Worm (Caenorhabditis elegans) whole organism, L4 larva: ENCODE results near the gene let-2.

Experiments
- F10B5.3 ChIP-seq: sonication (generic microtip); optimal IDR thresholded peaks from 2 replicates; lab custom pipeline; 2016; ENCODE audit warnings: mild to moderate bottlenecking, missing genetic modification characterization, missing compliant biosample characterization
- F37D6.2 ChIP-seq: sonication (generic microtip); optimal IDR thresholded peaks from 2 replicates; lab custom pipeline; 2016; ENCODE audit warnings: mild to moderate bottlenecking, missing genetic modification characterization, missing compliant biosample characterization
- F49E8.2 ChIP-seq: sonication (generic microtip); optimal IDR thresholded peaks from 2 replicates; lab custom pipeline; 2016; ENCODE audit warnings: missing compliant biosample characterization, mild to moderate bottlenecking, missing genetic modification characterization, borderline replicate concordance
- Y105C5A.15 ChIP-seq: fragments of 200-800 bp; sonication (Bioruptor generic); IDR thresholded peaks from 2 replicates; pipeline ENCODE4 v1.3.6; 2022; ENCODE audit warnings: missing genetic modification characterization, missing compliant biosample characterization
- Y5F2A.4 ChIP-seq: fragments of 200-800 bp; sonication (Bioruptor generic); optimal IDR thresholded peaks from 2 replicates; lab custom pipeline; 2018; ENCODE audit warnings: mild to moderate bottlenecking, missing genetic modification characterization, missing compliant biosample characterization
- ama-1 ChIP-seq: fragments of 150-350 bp; optimal IDR thresholded peaks from 2 replicates; lab custom pipeline; 2014; ENCODE audit warnings: inconsistent platforms, mixed read lengths
- ceh-20 ChIP-seq: fragments of 200-800 bp; sonication (Bioruptor generic); IDR thresholded peaks from 2 replicates; pipeline ENCODE4 v1.3.6; 2022; ENCODE audit warnings: missing genetic modification reagents, missing genetic modification characterization, missing compliant biosample characterization
- ctbp-1 ChIP-seq: fragments of 200-800 bp; sonication (Bioruptor generic); IDR thresholded peaks from 2 replicates; pipeline ENCODE4 v1.3.6; 2022; ENCODE audit warnings: missing genetic modification reagents, missing genetic modification characterization, missing compliant biosample characterization
- daf-12 ChIP-seq: fragments of 150-350 bp; optimal IDR thresholded peaks from 2 replicates; lab custom pipeline; 2014; ENCODE audit warnings: missing biosample characterization, missing genetic modification reagents, missing genetic modification characterization
- daf-16 ChIP-seq, 3 experiments: sonication (generic microtip); optimal IDR thresholded peaks; 2 replicates each; lab custom pipeline; 2016 to 2017; ENCODE audit warnings: missing genetic modification characterization in 3 of 3, missing genetic modification reagents in 3 of 3, mild to moderate bottlenecking in 2 of 3, missing compliant biosample characterization in 2 of 3, missing biosample characterization in 1 of 3, moderate library complexity in 1 of 3
- daf-8 ChIP-seq: fragments of 200-800 bp; sonication (Bioruptor generic); IDR thresholded peaks from 2 replicates; pipeline ENCODE4 v1.3.6; 2022; ENCODE audit warnings: missing genetic modification characterization, missing compliant biosample characterization
- dmd-8 ChIP-seq: fragments of 200-800 bp; sonication (Bioruptor generic); IDR thresholded peaks from 2 replicates; pipeline ENCODE4 v1.3.6; 2022; ENCODE audit warnings: missing genetic modification characterization, missing compliant biosample characterization
- dmd-9 ChIP-seq: fragments of 200-800 bp; sonication (Bioruptor generic); IDR thresholded peaks from 2 replicates; pipeline ENCODE4 v1.3.6; 2022; ENCODE audit warnings: missing genetic modification reagents, missing genetic modification characterization, missing compliant biosample characterization
- dpl-1 ChIP-seq: fragments of 150-350 bp; optimal IDR thresholded peaks from 2 replicates; lab custom pipeline; 2014; ENCODE audit warnings: missing biosample characterization, missing genetic modification reagents, missing genetic modification characterization
- fkh-10 ChIP-seq: fragments of 150-350 bp; optimal IDR thresholded peaks from 2 replicates; lab custom pipeline; 2014; ENCODE audit warnings: missing biosample characterization, missing genetic modification reagents, missing genetic modification characterization
- hlh-11 ChIP-seq: fragments of 200-800 bp; sonication (Bioruptor generic); optimal IDR thresholded peaks from 2 replicates; lab custom pipeline; 2018; ENCODE audit warnings: mild to moderate bottlenecking, missing genetic modification characterization, missing compliant biosample characterization
- lin-1 ChIP-seq: fragments of 200-800 bp; sonication (Bioruptor generic); IDR thresholded peaks from 2 replicates; pipeline ENCODE4 v1.3.6; 2022; ENCODE audit warnings: missing genetic modification reagents, missing genetic modification characterization, missing compliant biosample characterization
- lin-13 ChIP-seq: fragments of 150-350 bp; optimal IDR thresholded peaks from 2 replicates; lab custom pipeline; 2014; ENCODE audit warnings: missing biosample characterization, missing genetic modification reagents, missing genetic modification characterization
- lin-29 ChIP-seq: fragments of 200-800 bp; sonication (Bioruptor generic); IDR thresholded peaks from 2 replicates; pipeline ENCODE4 v1.3.6; 2022; ENCODE audit warnings: missing genetic modification reagents, missing genetic modification characterization, missing compliant biosample characterization
- madf-5 ChIP-seq, 2 experiments: fragments of 200-800 bp; sonication (Bioruptor generic); IDR thresholded peaks; 2 replicates each; pipeline ENCODE4 v1.3.6; 2022; ENCODE audit warnings: missing compliant biosample characterization in 2 of 2, missing genetic modification characterization in 2 of 2
- mdl-1 ChIP-seq, 2 experiments: fragments of 150-350 bp in 1 of 2; sonication (generic microtip) in 1 of 2; optimal IDR thresholded peaks; 2 replicates each; lab custom pipeline; 2014 to 2017; ENCODE audit warnings: missing biosample characterization in 2 of 2, missing genetic modification characterization in 2 of 2
- mes-2 ChIP-seq: sonication (generic microtip); optimal IDR thresholded peaks from 2 replicates; lab custom pipeline; 2016; ENCODE audit warnings: missing genotype, mild to moderate bottlenecking, missing genetic modification characterization, missing compliant biosample characterization; ENCODE audit not compliant: poor library complexity, severe bottlenecking
- mxl-2 ChIP-seq: fragments of 200-800 bp; sonication (Bioruptor generic); conservative IDR thresholded peaks from 2 replicates; pipeline ENCODE4 v1.3.6; 2022; ENCODE audit warnings: missing genetic modification reagents, missing genetic modification characterization, missing compliant biosample characterization
- nhr-10 ChIP-seq: fragments of 150-350 bp; optimal IDR thresholded peaks from 2 replicates; lab custom pipeline; 2014; ENCODE audit warnings: missing biosample characterization, missing genetic modification characterization
- nhr-102 ChIP-seq: sonication (generic microtip); optimal IDR thresholded peaks from 2 replicates; lab custom pipeline; 2016; ENCODE audit warnings: mild to moderate bottlenecking, missing genetic modification characterization, moderate library complexity, missing compliant biosample characterization
- nhr-237 ChIP-seq: sonication (generic microtip); optimal IDR thresholded peaks from 2 replicates; lab custom pipeline; 2017; ENCODE audit warnings: missing biosample characterization, missing genetic modification characterization
- nhr-25 ChIP-seq: sonication (generic microtip); optimal IDR thresholded peaks from 2 replicates; lab custom pipeline; 2017; ENCODE audit warnings: missing genetic modification characterization, mild to moderate bottlenecking, missing compliant biosample characterization, antibody characterized with exemption, moderate library complexity, borderline replicate concordance; ENCODE audit not compliant: insufficient read depth
- nhr-42 ChIP-seq: fragments of 200-800 bp; sonication (Bioruptor generic); IDR thresholded peaks from 2 replicates; pipeline ENCODE4 v1.3.6; 2022; ENCODE audit warnings: missing genetic modification characterization, missing compliant biosample characterization
- saeg-2 ChIP-seq: fragments of 200-800 bp; sonication (Bioruptor generic); IDR thresholded peaks from 2 replicates; pipeline ENCODE4 v1.3.6; 2022; ENCODE audit warnings: missing genetic modification reagents, missing genetic modification characterization, missing compliant biosample characterization
- snpc-1.2 ChIP-seq: fragments of 200-800 bp; sonication (Bioruptor generic); IDR thresholded peaks from 2 replicates; pipeline ENCODE4 v1.3.6; 2022; ENCODE audit warnings: missing genetic modification reagents, missing genetic modification characterization, missing compliant biosample characterization
- tra-1 ChIP-seq: fragments of 200-800 bp; sonication (Bioruptor generic); IDR thresholded peaks from 2 replicates; pipeline ENCODE4 v1.3.6; 2022; ENCODE audit warnings: missing genetic modification reagents, missing genetic modification characterization, missing compliant biosample characterization
- unc-130 ChIP-seq: sonication (generic microtip); optimal IDR thresholded peaks from 2 replicates; lab custom pipeline; 2016; ENCODE audit warnings: missing genetic modification reagents, missing genetic modification characterization, missing compliant biosample characterization
- unc-39 ChIP-seq: sonication (generic microtip); optimal IDR thresholded peaks from 2 replicates; lab custom pipeline; 2017; ENCODE audit warnings: missing biosample characterization, missing genetic modification characterization
- unc-62 ChIP-seq, 3 experiments: fragments of 150-350 bp in 1 of 3; sonication (generic microtip); optimal IDR thresholded peaks in 2 of 3; peaks in 1 of 3; 1 replicate in 1 of 3; 2 replicates in 2 of 3; lab custom pipeline; 2014 to 2017; ENCODE audit warnings: missing biosample characterization in 3 of 3, missing genetic modification characterization in 3 of 3, missing genetic modification reagents in 3 of 3, missing genotype in 1 of 3
- zip-2 ChIP-seq: fragments of 150-350 bp; optimal IDR thresholded peaks from 2 replicates; lab custom pipeline; 2014; ENCODE audit warnings: missing biosample characterization, missing genetic modification characterization

Gene let-2

ce11 chrX:16366508-16366907 lies 22.6 kb downstream of the let-2 start:
- TF ChIP-seq daf-16 (GFP tag; optimal IDR thresholded peaks at IDR 0.05; lab: Kevin White, UChicago) (no peak), daf-16 (tag; optimal IDR thresholded peaks at IDR 0.05; lab: Kevin White, UChicago) (no peak)

DNA sequence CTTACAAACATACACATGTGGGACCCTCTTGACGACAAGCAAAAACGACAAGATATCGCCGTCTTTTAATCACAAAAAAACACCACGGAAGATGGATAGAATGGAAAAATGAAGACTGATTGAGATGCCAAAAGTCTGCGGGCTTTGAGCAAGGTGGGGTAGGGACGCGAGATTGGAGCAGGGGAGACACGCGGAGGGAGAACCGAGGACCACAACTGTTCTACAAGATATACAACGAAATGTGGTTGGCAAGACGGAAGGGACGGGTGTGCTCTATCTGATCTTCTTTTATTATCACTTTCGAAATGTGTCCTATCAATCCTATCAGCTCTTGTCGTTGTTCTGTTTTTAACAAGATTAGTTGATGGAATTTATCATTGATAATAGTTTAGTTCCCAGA lies 25.5 kb downstream of the let-2 start:
- TF ChIP-seq dmd-8 (no peak), saeg-2 (no peak), lin-29 (GFP tag; lab: Robert Waterston, UW) (no peak), nhr-25 (tag; lab: Kevin White, UChicago) (no peak), unc-62 (GFP tag; optimal IDR thresholded peaks at IDR 0.05 in 1 of 2; lab: Kevin White, UChicago) (peak in 1 of 2 experiments; percentile 28), unc-62 (tag; optimal IDR thresholded peaks at IDR 0.05; lab: Kevin White, UChicago) (no peak), daf-16 (GFP tag; optimal IDR thresholded peaks at IDR 0.05; lab: Kevin White, UChicago) (peak in 1 of 2 experiments; percentile 84), daf-16 (tag; optimal IDR thresholded peaks at IDR 0.05; lab: Kevin White, UChicago) (no peak), fkh-10 (GFP tag; lab: Kevin White, UChicago) (peak; percentile 75), mes-2 (tag; lab: Kevin White, UChicago) (no peak)
- TF ChIP-seq, all 104 proteins: peak for 3

DNA sequence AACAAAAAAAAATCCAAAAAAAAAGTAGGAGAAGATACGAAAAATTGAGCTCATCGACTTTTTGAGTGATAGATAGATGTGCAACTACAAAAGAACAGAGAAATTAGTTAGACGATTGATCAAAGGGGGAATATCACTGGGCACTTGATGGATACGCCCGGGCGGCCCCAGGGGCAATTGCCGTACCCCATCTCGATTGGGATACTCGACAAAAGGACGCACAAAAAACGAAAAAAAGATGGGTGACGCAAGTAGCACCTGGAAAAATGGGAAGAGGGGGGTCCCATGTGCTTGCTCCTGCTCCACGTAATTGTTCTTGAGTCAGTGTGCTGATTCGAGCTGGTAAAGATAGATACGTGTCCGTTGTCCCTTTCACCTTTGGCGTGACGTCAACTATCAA lies 28.1 kb downstream of the let-2 start:
- TF ChIP-seq hlh-11 (tag; lab: Kevin White, UChicago) (peak; percentile 31), fkh-10 (GFP tag; lab: Kevin White, UChicago) (peak; percentile 58), lin-1 (GFP tag; lab: Robert Waterston, UW) (0 out of 2 replicates have a peak, but pooled peaks have one; percentile 17), snpc-1.2 (GFP tag; lab: Robert Waterston, UW) (no peak), ceh-20 (GFP tag; lab: Robert Waterston, UW) (peak; percentile 25; the same call in 1 of the 2 replicates)

DNA sequence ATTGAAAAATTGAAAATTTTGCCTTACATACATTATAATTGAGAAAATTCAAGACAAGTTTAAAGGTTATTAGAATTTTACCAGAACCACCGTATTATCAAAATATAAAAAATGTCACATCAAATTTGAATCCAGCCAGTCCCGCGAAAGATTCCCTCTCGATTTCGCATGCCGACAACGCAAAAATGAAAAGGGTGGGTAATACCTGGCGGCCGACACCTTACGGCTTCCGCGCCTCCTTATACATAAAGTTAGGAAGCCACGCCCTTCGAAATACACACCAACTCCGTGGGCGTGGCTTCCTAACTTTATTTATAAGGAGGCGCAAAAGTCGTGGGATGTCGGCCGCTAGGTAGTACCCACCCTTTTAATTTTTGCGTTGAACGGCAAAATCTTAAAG lies 31.6 kb downstream of the let-2 start:
- TF ChIP-seq nhr-42: no peak
- TF ChIP-seq tra-1 (GFP tag; lab: Robert Waterston, UW): 0 out of 2 replicates have a peak, but pooled peaks have one; percentile 9
- 0 out of 2 replicates have a peak, but pooled peaks have one; percentile 25 for TF ChIP-seq ctbp-1 (GFP tag; lab: Robert Waterston, UW)
- TF ChIP-seq Y105C5A.15 (GFP tag; lab: Robert Waterston, UW): 0 out of 2 replicates have a peak, but pooled peaks have one; percentile 7
- TF ChIP-seq zip-2: no peak
- TF ChIP-seq madf-5 (GFP tag; IDR thresholded peaks at IDR 0.05; lab: Robert Waterston, UW): 0 out of 4 replicates have a peak, but pooled peaks have one; percentile 19 to 21
- TF ChIP-seq unc-130 (GFP tag; lab: Kevin White, UChicago): no peak
- peak; percentile 19 for TF ChIP-seq fkh-10 (GFP tag; lab: Kevin White, UChicago)
- 0 out of 2 replicates have a peak, but pooled peaks have one; percentile 19 for TF ChIP-seq dmd-9
- TF ChIP-seq mdl-1 (tag; optimal IDR thresholded peaks at IDR 0.05; lab: Kevin White, UChicago): no peak
- no peak for TF ChIP-seq F37D6.2 (tag; lab: Kevin White, UChicago)
- no peak for TF ChIP-seq lin-1 (GFP tag; lab: Robert Waterston, UW)
- TF ChIP-seq Y5F2A.4: no peak

ce11 chrX:16356341-16356740 lies 32.8 kb downstream of the let-2 start:
- no peak for TF ChIP-seq hlh-11 (tag; lab: Kevin White, UChicago)
- no peak for TF ChIP-seq mes-2 (tag; lab: Kevin White, UChicago)
- TF ChIP-seq nhr-237 (tag; lab: Kevin White, UChicago): no peak
- no peak for TF ChIP-seq dpl-1
- TF ChIP-seq F49E8.2 (tag; lab: Kevin White, UChicago): no peak
- TF ChIP-seq madf-5 (GFP tag; IDR thresholded peaks at IDR 0.05; lab: Robert Waterston, UW): no peak
- TF ChIP-seq daf-8 (GFP tag; lab: Robert Waterston, UW): no peak
- TF ChIP-seq mxl-2 (GFP tag; lab: Robert Waterston, UW): no peak
- TF ChIP-seq lin-13: no peak
- TF ChIP-seq F10B5.3 (tag; lab: Kevin White, UChicago): no peak
- no peak for TF ChIP-seq zip-2
- no peak for TF ChIP-seq ctbp-1 (GFP tag; lab: Robert Waterston, UW)
- no peak for TF ChIP-seq ama-1 (lab: Kevin White, UChicago)
- no peak for TF ChIP-seq unc-39 (tag; lab: Kevin White, UChicago)
- TF ChIP-seq dmd-9: no peak
- no peak for TF ChIP-seq nhr-102 (tag; lab: Kevin White, UChicago)
- TF ChIP-seq fkh-10 (GFP tag; lab: Kevin White, UChicago): no peak
- TF ChIP-seq daf-12 (tag; lab: Kevin White, UChicago): no peak
- TF ChIP-seq nhr-10 (tag; lab: Kevin White, UChicago): no peak
- TF ChIP-seq, all 104 proteins: peak for 0
